Worm (Caenorhabditis elegans) whole organism, early embryonic: ENCODE measurements around the gene unc-17.

Experiments used
- B0310.2 ChIP-seq: sonication (generic microtip); optimal IDR thresholded peaks from 2 replicates; lab custom pipeline; 2016; ENCODE audit warnings: mild to moderate bottlenecking, missing genetic modification characterization, missing compliant biosample characterization
- F13C5.2 ChIP-seq: sonication (generic microtip); optimal IDR thresholded peaks from 2 replicates; lab custom pipeline; 2017; ENCODE audit warnings: mild to moderate bottlenecking, missing genetic modification characterization, inconsistent platforms, missing compliant biosample characterization
- aly-1 ChIP-seq: sonication (generic microtip); optimal IDR thresholded peaks from 2 replicates; lab custom pipeline; 2016; ENCODE audit warnings: missing genetic modification characterization, missing compliant biosample characterization
- ama-1 ChIP-seq: fragments of 150-350 bp; optimal IDR thresholded peaks from 2 replicates; lab custom pipeline; 2014
- ceh-13 ChIP-seq: fragments of 200-800 bp; sonication (Bioruptor generic); optimal IDR thresholded peaks from 2 replicates; lab custom pipeline; 2018; ENCODE audit warnings: mild to moderate bottlenecking, missing genetic modification characterization, missing compliant biosample characterization
- ceh-36 ChIP-seq: sonication (generic microtip); optimal IDR thresholded peaks from 2 replicates; lab custom pipeline; 2016; ENCODE audit warnings: missing genetic modification characterization, inconsistent platforms, missing compliant biosample characterization
- ets-7 ChIP-seq: sonication (generic microtip); optimal IDR thresholded peaks from 2 replicates; lab custom pipeline; 2016; ENCODE audit warnings: missing genotype, missing genetic modification characterization, missing compliant biosample characterization
- flt-1 ChIP-seq: fragments of 200-800 bp; sonication (Bioruptor generic); IDR thresholded peaks from 2 replicates; pipeline ENCODE4 v1.3.6; 2022; ENCODE audit warnings: missing genetic modification characterization, missing compliant biosample characterization
- hmbx-1 ChIP-seq: sonication (generic microtip); optimal IDR thresholded peaks from 2 replicates; lab custom pipeline; 2016; ENCODE audit warnings: mild to moderate bottlenecking, missing genetic modification characterization, missing compliant biosample characterization
- hmg-4 ChIP-seq: fragments of 200-800 bp; sonication (Bioruptor generic); optimal IDR thresholded peaks from 2 replicates; lab custom pipeline; 2018; ENCODE audit warnings: mild to moderate bottlenecking, missing genetic modification characterization, missing compliant biosample characterization
- hnd-1 ChIP-seq: sonication (generic microtip); optimal IDR thresholded peaks from 2 replicates; lab custom pipeline; 2016; ENCODE audit warnings: missing genetic modification characterization, missing compliant biosample characterization
- pes-1 ChIP-seq: fragments of 200-800 bp; sonication (Bioruptor generic); IDR thresholded peaks from 2 replicates; pipeline ENCODE4 v1.3.6; 2022; ENCODE audit warnings: missing genetic modification reagents, missing genetic modification characterization, missing compliant biosample characterization
- scrt-1 ChIP-seq: fragments of 200-800 bp; sonication (Bioruptor generic); IDR thresholded peaks from 2 replicates; pipeline ENCODE4 v1.3.6; 2022; ENCODE audit warnings: missing genetic modification characterization, missing compliant biosample characterization
- sea-1 ChIP-seq: fragments of 200-800 bp; sonication (Bioruptor generic); conservative IDR thresholded peaks from 2 replicates; pipeline ENCODE4 v1.3.6; 2022; ENCODE audit warnings: missing genetic modification characterization, missing compliant biosample characterization
- tbx-11 ChIP-seq: fragments of 200-800 bp; sonication (Bioruptor generic); IDR thresholded peaks from 2 replicates; pipeline ENCODE4 v1.3.6; 2022; ENCODE audit warnings: missing genetic modification characterization, missing compliant biosample characterization
- tbx-37 ChIP-seq: fragments of 200-800 bp; sonication (Bioruptor generic); conservative IDR thresholded peaks from 2 replicates; pipeline ENCODE4 v1.3.6; 2022; ENCODE audit warnings: missing genetic modification reagents, missing genetic modification characterization, missing compliant biosample characterization
- tra-4 ChIP-seq: sonication (generic microtip); optimal IDR thresholded peaks from 2 replicates; lab custom pipeline; 2017; ENCODE audit warnings: missing genetic modification characterization, missing compliant biosample characterization

The unc-17 gene

ce11 chrIV:3646338-3647154, 22.0 kb upstream of the unc-17 start:
- TF ChIP-seq hmbx-1 (tag; lab: Kevin White, UChicago): no peak
- no peak for TF ChIP-seq aly-1 (tag; lab: Kevin White, UChicago)
- no peak for TF ChIP-seq ama-1
- TF ChIP-seq hnd-1: no peak

ce11 chrIV:3645487-3645886, 21.0 kb upstream of the unc-17 start:
- TF ChIP-seq tra-4: no peak
- TF ChIP-seq tbx-11: no peak
- no peak for TF ChIP-seq B0310.2 (tag; lab: Kevin White, UChicago)
- TF ChIP-seq hmg-4 (GFP tag; lab: Kevin White, UChicago): no peak
- TF ChIP-seq ceh-13 (GFP tag; lab: Kevin White, UChicago): no peak

ce11 chrIV:3644863-3645378, 20.4 kb upstream of the unc-17 start:
- TF ChIP-seq sea-1: no peak
- TF ChIP-seq tbx-37 (GFP tag; lab: Robert Waterston, UW): no peak
- no peak for TF ChIP-seq aly-1 (tag; lab: Kevin White, UChicago)
- no peak for TF ChIP-seq flt-1 (GFP tag; lab: Robert Waterston, UW)

- TF ChIP-seq tbx-11: no peak
- TF ChIP-seq sea-1: no peak
- no peak for TF ChIP-seq hnd-1
- no peak for TF ChIP-seq ceh-36 (tag; lab: Kevin White, UChicago)
- no peak for TF ChIP-seq ceh-13 (GFP tag; lab: Kevin White, UChicago)
- no peak for TF ChIP-seq F13C5.2 (tag; lab: Kevin White, UChicago)
- TF ChIP-seq flt-1 (GFP tag; lab: Robert Waterston, UW): no peak
- TF ChIP-seq B0310.2 (tag; lab: Kevin White, UChicago): no peak
- TF ChIP-seq tra-4: no peak
- no peak for TF ChIP-seq tbx-37 (GFP tag; lab: Robert Waterston, UW)
- no peak for TF ChIP-seq hmg-4 (GFP tag; lab: Kevin White, UChicago)
- no peak for TF ChIP-seq pes-1 (GFP tag; lab: Robert Waterston, UW)
- TF ChIP-seq ets-7 (tag; lab: Kevin White, UChicago): no peak
- TF ChIP-seq hmbx-1 (tag; lab: Kevin White, UChicago): no peak
- TF ChIP-seq aly-1 (tag; lab: Kevin White, UChicago): no peak
Measured at ce11 chrIV:3642189-3642588, 17.7 kb upstream of the unc-17 start, which contains the start of gene CC8.3. TSS of gene CC8.3 (minus strand) at chrIV:3642289.

- TF ChIP-seq F13C5.2 (tag; lab: Kevin White, UChicago) (no peak), ceh-36 (tag; lab: Kevin White, UChicago) (no peak), scrt-1 (GFP tag; lab: Robert Waterston, UW) (no peak), B0310.2 (tag; lab: Kevin White, UChicago) (no peak), hmbx-1 (tag; lab: Kevin White, UChicago) (no peak), sea-1 (no peak), hmg-4 (GFP tag; lab: Kevin White, UChicago) (no peak), tbx-11 (no peak), tbx-37 (GFP tag; lab: Robert Waterston, UW) (no peak), hnd-1 (no peak), ama-1 (no peak), aly-1 (tag; lab: Kevin White, UChicago) (no peak), ets-7 (tag; lab: Kevin White, UChicago) (no peak), flt-1 (GFP tag; lab: Robert Waterston, UW) (no peak), tra-4 (no peak)
Measured at ce11 chrIV:3638250-3638926, 13.9 kb upstream of the unc-17 start.

- TF ChIP-seq tbx-11 (0 out of 2 replicates have a peak, but pooled peaks have one; percentile 21), F13C5.2 (tag; lab: Kevin White, UChicago) (peak; percentile 30), ceh-13 (GFP tag; lab: Kevin White, UChicago) (no peak)
Measured at ce11 chrIV:3636528-3637129, 12.1 kb upstream of the unc-17 start, which contains the start of gene madf-9. TSS of gene madf-9 (plus strand) at chrIV:3637079.

ce11 chrIV:3633254-3633653, 8.8 kb upstream of the unc-17 start, which contains the start of gene ZC416.2:
TSS of gene ZC416.2 (plus strand) at chrIV:3633619.
- TF ChIP-seq sea-1 (no peak), F13C5.2 (tag; lab: Kevin White, UChicago) (no peak), pes-1 (GFP tag; lab: Robert Waterston, UW) (no peak), tbx-11 (no peak), ets-7 (tag; lab: Kevin White, UChicago) (no peak), aly-1 (tag; lab: Kevin White, UChicago) (no peak), tbx-37 (GFP tag; lab: Robert Waterston, UW) (no peak), B0310.2 (tag; lab: Kevin White, UChicago) (no peak), hnd-1 (no peak), tra-4 (no peak), ama-1 (no peak), hmbx-1 (tag; lab: Kevin White, UChicago) (no peak), ceh-36 (tag; lab: Kevin White, UChicago) (no peak)
